1 worm cellular context compared by ENCODE assay signal in the genomic region with DNA sequence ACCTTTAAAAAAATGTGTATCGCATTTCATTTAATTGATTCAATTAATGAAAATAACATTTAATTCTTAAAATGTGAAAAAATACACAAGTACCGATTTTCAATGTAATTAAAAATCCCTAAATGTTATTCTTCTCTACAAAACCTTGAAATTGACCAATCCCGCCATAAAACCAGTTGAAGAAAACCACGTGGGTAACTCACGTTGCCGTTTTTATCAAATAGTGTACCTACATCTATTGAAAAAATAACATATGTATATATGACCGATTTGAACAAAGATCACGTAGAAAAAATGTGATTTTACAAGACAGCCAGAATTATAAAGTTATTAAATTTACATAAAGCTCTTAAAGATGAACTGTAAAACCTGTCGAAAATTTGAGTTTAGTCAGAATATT.
TF ChIP-seq lines count a peak whose summit lies in the region.

No protein-coding gene starts in this region.

TF ChIP-seq in whole organism, L1 larva, 84 proteins besides CTCF, POLR2A, EP300 and RAD21 (continued from another document):
- TF ChIP-seq unc-30 (tag; optimal IDR thresholded peaks at IDR 0.05; lab: Kevin White, UChicago) (no peak), dsc-1 (tag; optimal IDR thresholded peaks at IDR 0.05; lab: Kevin White, UChicago) (no peak), nhr-237 (tag; optimal IDR thresholded peaks at IDR 0.05; lab: Kevin White, UChicago) (no peak), snu-23 (GFP tag; optimal IDR thresholded peaks at IDR 0.05; lab: Kevin White, UChicago) (peak; percentile 13), unc-98 (GFP tag; IDR thresholded peaks at IDR 0.05; lab: Robert Waterston, UW) (no peak), nhr-84 (tag; optimal IDR thresholded peaks at IDR 0.05; lab: Kevin White, UChicago) (no peak), aha-1 (tag; optimal IDR thresholded peaks at IDR 0.05; lab: Kevin White, UChicago) (no peak), sup-37 (GFP tag; optimal IDR thresholded peaks at IDR 0.05; lab: Kevin White, UChicago) (no peak), nhr-19 (GFP tag; conservative IDR thresholded peaks at IDR 0.05; lab: Robert Waterston, UW) (peak; percentile 10), lin-39 (tag; optimal IDR thresholded peaks at IDR 0.05; lab: Kevin White, UChicago) (no peak), elt-2 (tag; optimal IDR thresholded peaks at IDR 0.05; lab: Kevin White, UChicago) (no peak), nhr-71 (tag; optimal IDR thresholded peaks at IDR 0.05; lab: Kevin White, UChicago) (peak; percentile 13), mab-9 (GFP tag; IDR thresholded peaks at IDR 0.05; lab: Robert Waterston, UW) (no peak), ces-1 (GFP tag; optimal IDR thresholded peaks at IDR 0.05; lab: Kevin White, UChicago) (no peak), nhr-85 (tag; lab: Kevin White, UChicago) (peak; percentile 84), jun-1 (tag; optimal IDR thresholded peaks at IDR 0.05; lab: Kevin White, UChicago) (no peak), ztf-11 (tag; optimal IDR thresholded peaks at IDR 0.05; lab: Kevin White, UChicago) (no peak), unc-62 (GFP tag; optimal IDR thresholded peaks at IDR 0.05; lab: Kevin White, UChicago) (no peak), ceh-8 (GFP tag; optimal IDR thresholded peaks at IDR 0.05; lab: Kevin White, UChicago) (no peak), mdl-1 (tag; optimal IDR thresholded peaks at IDR 0.05; lab: Kevin White, UChicago) (peak in 1 of 2 experiments; percentile 1), irx-1 (tag; optimal IDR thresholded peaks at IDR 0.05; lab: Kevin White, UChicago) (no peak), skn-1 (tag; optimal IDR thresholded peaks at IDR 0.05; lab: Kevin White, UChicago) (no peak), nhr-20 (tag; optimal IDR thresholded peaks at IDR 0.05; lab: Kevin White, UChicago) (peak; percentile 64), ceh-82 (tag; optimal IDR thresholded peaks at IDR 0.05; lab: Kevin White, UChicago) (no peak), snpc-4 (tag; optimal IDR thresholded peaks at IDR 0.05; lab: Kevin White, UChicago) (no peak), efl-1 (optimal IDR thresholded peaks at IDR 0.05; lab: Kevin White, UChicago) (no peak), efl-1 (GFP tag; optimal IDR thresholded peaks at IDR 0.05 in 1 of 2; lab: Kevin White, UChicago) (no peak)
